Fruit fly (Drosophila melanogaster) whole organism, embryonic: ENCODE data around the gene mAChR-B.

Experiments used
- CG10431 ChIP-seq: fragments of 200-800 bp; sonication (Bioruptor generic); optimal IDR thresholded peaks from 3 replicates; lab custom pipeline; 2018; ENCODE audit warnings: missing biosample characterization, mild to moderate bottlenecking, missing genetic modification characterization
- CG11085 ChIP-seq: fragments of 200-800 bp; sonication (Bioruptor generic); IDR thresholded peaks from 2 replicates; pipeline ENCODE4 v1.3.6; 2022; ENCODE audit warnings: missing biosample characterization, missing genetic modification characterization
- CG15696 ChIP-seq: fragments of 200-800 bp; sonication (Bioruptor generic); optimal IDR thresholded peaks from 2 replicates; lab custom pipeline; 2019; ENCODE audit warnings: missing biosample characterization, mild to moderate bottlenecking, missing genetic modification characterization, moderate library complexity
- CG17359 ChIP-seq: fragments of 200-800 bp; sonication (Bioruptor generic); optimal IDR thresholded peaks from 3 replicates; lab custom pipeline; 2018; ENCODE audit warnings: missing biosample characterization, mild to moderate bottlenecking, missing genetic modification characterization, moderate library complexity
- CG17612 ChIP-seq: fragments of 200-800 bp; sonication (Bioruptor generic); IDR thresholded peaks from 2 replicates; pipeline ENCODE4 v1.3.6; 2022; ENCODE audit warnings: missing biosample characterization, missing genetic modification characterization
- CG1832 ChIP-seq: fragments of 200-800 bp; sonication (Bioruptor generic); optimal IDR thresholded peaks from 2 replicates; lab custom pipeline; 2017; ENCODE audit warnings: missing biosample characterization, mild to moderate bottlenecking, missing genetic modification characterization, inconsistent platforms
- CG18764 ChIP-seq: fragments of 200-800 bp; sonication (Bioruptor generic); optimal IDR thresholded peaks from 3 replicates; lab custom pipeline; 2016; ENCODE audit warnings: missing biosample characterization, missing genetic modification characterization
- CG2199 ChIP-seq: fragments of 200-800 bp; sonication (Bioruptor generic); IDR thresholded peaks from 3 replicates; pipeline ENCODE4 v1.3.6; 2022; ENCODE audit warnings: missing biosample characterization, missing genetic modification characterization
- CG2712 ChIP-seq: fragments of 200-800 bp; optimal IDR thresholded peaks from 3 replicates; lab custom pipeline; 2019; ENCODE audit warnings: missing biosample characterization, mild to moderate bottlenecking, missing genetic modification characterization, moderate library complexity
- CG30020 ChIP-seq: fragments of 200-800 bp; optimal IDR thresholded peaks from 2 replicates; lab custom pipeline; 2019; ENCODE audit warnings: missing biosample characterization, mild to moderate bottlenecking, missing genetic modification characterization, moderate library complexity
- CG3407 ChIP-seq: fragments of 200-800 bp; sonication (Bioruptor generic); optimal IDR thresholded peaks from 2 replicates; lab custom pipeline; 2018; ENCODE audit warnings: missing biosample characterization, mild to moderate bottlenecking, missing genetic modification characterization
- CG6272 ChIP-seq: fragments of 200-800 bp; sonication (Bioruptor generic); IDR thresholded peaks from 2 replicates; pipeline ENCODE4 v1.3.6; 2022; ENCODE audit warnings: missing biosample characterization, missing genetic modification characterization
- CG9609 ChIP-seq: fragments of 200-800 bp; sonication (Bioruptor generic); optimal IDR thresholded peaks from 3 replicates; lab custom pipeline; 2016; ENCODE audit warnings: missing biosample characterization, missing genetic modification characterization
- CoRest ChIP-seq: fragments of 200-800 bp; sonication (Bioruptor generic); optimal IDR thresholded peaks from 3 replicates; lab custom pipeline; 2018; ENCODE audit warnings: missing biosample characterization, mild to moderate bottlenecking, missing genetic modification characterization, moderate library complexity
- Dad ChIP-seq: fragments of 200-800 bp; sonication (Bioruptor generic); optimal IDR thresholded peaks from 3 replicates; lab custom pipeline; 2016; ENCODE audit warnings: missing biosample characterization, missing genetic modification characterization
- Doc2 ChIP-seq: fragments of 200-800 bp; sonication (Bioruptor generic); IDR thresholded peaks from 2 replicates; pipeline ENCODE4 v1.3.6; 2022; ENCODE audit warnings: missing biosample characterization, missing genetic modification characterization
- H15 ChIP-seq: fragments of 200-800 bp; sonication (Bioruptor generic); IDR thresholded peaks from 3 replicates; pipeline ENCODE4 v1.3.6; 2022; ENCODE audit warnings: missing biosample characterization, missing genetic modification characterization
- HHEX ChIP-seq: fragments of 200-800 bp; sonication (Bioruptor generic); optimal IDR thresholded peaks from 3 replicates; lab custom pipeline; 2017; ENCODE audit warnings: missing biosample characterization, mild to moderate bottlenecking, missing genetic modification characterization, missing genetic modification reagents
- Kr ChIP-seq: fragments of 200-800 bp; sonication (Bioruptor generic); optimal IDR thresholded peaks from 2 replicates; lab custom pipeline; 2017; ENCODE audit warnings: missing biosample characterization, mild to moderate bottlenecking, missing genetic modification characterization
- MTF-1 ChIP-seq: fragments of 200-800 bp; sonication (Bioruptor generic); optimal IDR thresholded peaks from 2 replicates; lab custom pipeline; 2018; ENCODE audit warnings: missing biosample characterization, mild to moderate bottlenecking, missing genetic modification characterization, borderline replicate concordance
- Meics ChIP-seq: fragments of 200-800 bp; sonication (Bioruptor generic); optimal IDR thresholded peaks from 2 replicates; lab custom pipeline; 2017; ENCODE audit warnings: missing biosample characterization, mild to moderate bottlenecking, missing genetic modification characterization
- NFAT ChIP-seq: fragments of 200-800 bp; sonication (Bioruptor generic); IDR thresholded peaks from 2 replicates; pipeline ENCODE4 v1.3.6; 2022; ENCODE audit warnings: missing biosample characterization, missing genetic modification characterization
- Poxn ChIP-seq: fragments of 200-800 bp; sonication (Bioruptor generic); IDR thresholded peaks from 2 replicates; pipeline ENCODE4 v1.3.6; 2022; ENCODE audit warnings: missing biosample characterization, missing genetic modification characterization
- Sin3A ChIP-seq: fragments of >200 bp; optimal IDR thresholded peaks from 2 replicates; lab custom pipeline; 2018
- Sox100B ChIP-seq: fragments of 200-800 bp; sonication (Bioruptor generic); optimal IDR thresholded peaks from 3 replicates; lab custom pipeline; 2018; ENCODE audit warnings: missing biosample characterization, mild to moderate bottlenecking, missing genetic modification characterization
- TFAM ChIP-seq: fragments of 200-800 bp; sonication (Bioruptor generic); optimal IDR thresholded peaks from 2 replicates; lab custom pipeline; 2017; ENCODE audit warnings: missing biosample characterization, missing genetic modification characterization, inconsistent platforms
- Trl ChIP-seq, 3 experiments: fragments of >200 bp in 2 of 3; fragments of 200-800 bp in 1 of 3; sonication (Bioruptor generic) in 1 of 3; optimal IDR thresholded peaks; 2 replicates in 1 of 3; 3 replicates in 2 of 3; lab custom pipeline; 2016 to 2017; ENCODE audit warnings: missing biosample characterization in 1 of 3, missing genetic modification characterization in 1 of 3
- Usf ChIP-seq: fragments of 200-800 bp; sonication (Bioruptor generic); optimal IDR thresholded peaks from 2 replicates; lab custom pipeline; 2017; ENCODE audit warnings: missing genotype, missing biosample characterization, missing genetic modification characterization
- bsh ChIP-seq, 2 experiments: fragments of 200-800 bp; sonication (Bioruptor generic); optimal IDR thresholded peaks; 2 replicates each; lab custom pipeline; 2017 to 2018; ENCODE audit warnings: mild to moderate bottlenecking in 2 of 2, missing biosample characterization in 2 of 2, missing genetic modification characterization in 2 of 2, moderate library complexity in 1 of 2
- cas ChIP-seq: fragments of 200-800 bp; sonication (Bioruptor generic); IDR thresholded peaks from 2 replicates; pipeline ENCODE4 v1.3.6; 2022; ENCODE audit warnings: missing biosample characterization, missing genetic modification characterization
- ci ChIP-seq: fragments of 200-800 bp; sonication (Bioruptor generic); IDR thresholded peaks from 3 replicates; pipeline ENCODE4 v1.3.6; 2022; ENCODE audit warnings: missing biosample characterization, missing genetic modification characterization
- disco-r ChIP-seq: fragments of 200-800 bp; sonication (Bioruptor generic); optimal IDR thresholded peaks from 2 replicates; lab custom pipeline; 2016; ENCODE audit warnings: missing biosample characterization, missing genetic modification characterization
- dpn ChIP-seq, 2 experiments: fragments of 200-800 bp; sonication (Bioruptor generic); optimal IDR thresholded peaks; 3 replicates each; lab custom pipeline; 2016; ENCODE audit warnings: missing biosample characterization in 2 of 2, missing genetic modification characterization in 2 of 2
- gcm2 ChIP-seq: fragments of 200-800 bp; sonication (Bioruptor generic); optimal IDR thresholded peaks from 2 replicates; lab custom pipeline; 2016; ENCODE audit warnings: missing biosample characterization, missing genetic modification characterization
- grn ChIP-seq: fragments of 200-800 bp; sonication (Bioruptor generic); optimal IDR thresholded peaks from 3 replicates; lab custom pipeline; 2017; ENCODE audit warnings: missing biosample characterization, missing genetic modification characterization
- hbn ChIP-seq: fragments of 200-800 bp; sonication (Bioruptor generic); IDR thresholded peaks from 2 replicates; pipeline ENCODE4 v1.3.6; 2022; ENCODE audit warnings: missing biosample characterization, missing genetic modification characterization; ENCODE audit not compliant: partially characterized antibody
- pho ChIP-seq: fragments of 200-800 bp; sonication (Bioruptor generic); optimal IDR thresholded peaks from 2 replicates; lab custom pipeline; 2016; ENCODE audit warnings: missing biosample characterization, missing genetic modification characterization
- prd ChIP-seq, 3 experiments: fragments of >200 bp in 2 of 3; fragments of 200-800 bp in 1 of 3; sonication (Bioruptor generic) in 1 of 3; optimal IDR thresholded peaks in 2 of 3; IDR thresholded peaks in 1 of 3; 2 replicates in 2 of 3; 3 replicates in 1 of 3; pipeline versions ENCODE4 v1.3.6 to Lab custom; 2017 to 2022; ENCODE audit warnings: missing biosample characterization in 1 of 3, missing genetic modification characterization in 1 of 3
- ranshi ChIP-seq: fragments of 200-800 bp; sonication (Bioruptor generic); IDR thresholded peaks from 2 replicates; pipeline ENCODE4 v1.3.6; 2022; ENCODE audit warnings: missing biosample characterization, missing genetic modification characterization
- salm ChIP-seq: fragments of 200-800 bp; sonication (Bioruptor generic); optimal IDR thresholded peaks from 2 replicates; lab custom pipeline; 2018; ENCODE audit warnings: missing biosample characterization, mild to moderate bottlenecking, missing genetic modification characterization
- seq ChIP-seq: fragments of 200-800 bp; sonication (Bioruptor generic); IDR thresholded peaks from 2 replicates; pipeline ENCODE4 v1.3.6; 2022; ENCODE audit warnings: missing biosample characterization, missing genetic modification characterization
- slbo ChIP-seq: fragments of 200-800 bp; sonication (Bioruptor generic); IDR thresholded peaks from 2 replicates; pipeline ENCODE4 v1.3.6; 2022; ENCODE audit warnings: missing biosample characterization, missing genetic modification characterization
- stwl ChIP-seq: fragments of 200-800 bp; sonication (Bioruptor generic); optimal IDR thresholded peaks from 3 replicates; lab custom pipeline; 2018; ENCODE audit warnings: missing biosample characterization, mild to moderate bottlenecking, missing genetic modification characterization, moderate library complexity
- toy ChIP-seq: fragments of 200-800 bp; sonication (Bioruptor generic); IDR thresholded peaks from 2 replicates; pipeline ENCODE4 v1.3.6; 2022; ENCODE audit warnings: missing biosample characterization, missing genetic modification characterization
- tup ChIP-seq: fragments of 200-800 bp; sonication (Bioruptor generic); optimal IDR thresholded peaks from 2 replicates; lab custom pipeline; 2016; ENCODE audit warnings: missing biosample characterization, mild to moderate bottlenecking, missing genetic modification characterization, moderate library complexity
- vfl ChIP-seq: fragments of 200-800 bp; sonication (Bioruptor generic); optimal IDR thresholded peaks from 2 replicates; lab custom pipeline; 2016; ENCODE audit warnings: missing biosample characterization, missing genetic modification characterization
- zen ChIP-seq: fragments of 200-800 bp; sonication (Bioruptor generic); optimal IDR thresholded peaks from 3 replicates; lab custom pipeline; 2018; ENCODE audit warnings: missing biosample characterization, mild to moderate bottlenecking, missing genetic modification characterization, moderate library complexity
- zfh1 ChIP-seq: fragments of 200-800 bp; sonication (Bioruptor generic); IDR thresholded peaks from 3 replicates; pipeline ENCODE4 v1.3.6; 2022; ENCODE audit warnings: missing biosample characterization, missing genetic modification characterization

mAChR-B gene

DNA sequence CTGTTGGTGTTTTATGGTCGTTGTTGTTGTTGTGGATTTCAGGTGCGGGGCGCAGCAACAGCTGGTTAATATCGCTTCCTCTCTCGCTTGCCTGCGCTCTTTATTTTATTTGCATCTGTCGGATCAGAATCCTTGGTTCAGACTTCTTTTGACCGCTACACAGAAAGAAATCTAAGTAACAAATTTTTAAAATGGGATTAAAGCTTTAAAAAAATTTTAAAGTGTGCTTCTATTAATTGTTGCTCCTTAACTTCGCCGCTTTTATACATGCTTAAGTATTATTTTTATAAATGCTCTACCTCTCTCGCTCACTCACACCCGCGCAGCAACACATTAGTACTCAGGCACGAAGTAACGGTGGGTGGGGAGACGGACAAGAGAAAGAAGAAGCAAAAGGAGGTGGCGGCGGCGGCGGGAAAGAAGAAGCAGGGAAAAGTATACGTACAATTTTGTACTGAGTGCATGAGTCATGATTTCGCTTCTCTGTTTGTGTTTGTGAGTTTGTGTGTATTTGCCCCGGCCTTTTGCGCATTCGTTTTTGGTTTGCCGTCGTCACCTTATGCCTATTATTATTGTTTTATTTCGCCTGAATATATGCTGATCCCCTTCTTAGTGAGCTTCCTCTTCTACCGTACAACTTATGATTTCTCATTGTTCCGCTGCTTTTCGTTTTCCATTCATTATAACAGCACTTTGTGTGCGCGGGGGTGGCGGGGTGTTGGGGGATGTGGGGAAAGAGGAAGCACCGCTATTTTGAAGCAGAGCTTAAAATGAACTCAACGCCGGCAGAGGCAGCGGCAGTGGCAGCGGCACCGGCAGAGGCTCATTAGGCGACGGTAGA, 55.0 kb downstream of the mAChR-B start (continued):
- TF ChIP-seq bsh (GFP tag; optimal IDR thresholded peaks at IDR 0.05; lab: Kevin White, UChicago) (peak; percentile 71 to 85), gcm2 (GFP tag; lab: Kevin White, UChicago) (peak; percentile 53), TFAM (GFP tag; lab: Kevin White, UChicago) (no peak), ranshi (GFP tag; lab: Robert Waterston, UW) (peak; percentile 78), CG2712 (peak; percentile 80), HHEX (GFP tag; lab: Kevin White, UChicago) (peak; percentile 84), toy (GFP tag; lab: Robert Waterston, UW) (0 out of 2 replicates have a peak, but pooled peaks have one; percentile 25), stwl (tag; lab: Kevin White, UChicago) (peak; percentile 38), zen (peak; percentile 92), Sox100B (GFP tag; lab: Kevin White, UChicago) (peak; percentile 77), seq (GFP tag; lab: Robert Waterston, UW) (peak; percentile 80), CG11085 (GFP tag; lab: Robert Waterston, UW) (peak; percentile 55; the same call in 1 of the 2 replicates), disco-r (peak; percentile 54), Sin3A (no peak), Usf (GFP tag; lab: Kevin White, UChicago) (peak; percentile 47), pho (GFP tag; lab: Kevin White, UChicago) (peak; percentile 82), CoRest (tag; lab: Kevin White, UChicago) (peak; percentile 79), CG17359 (tag; lab: Kevin White, UChicago) (peak; percentile 89), Kr (GFP tag; lab: Kevin White, UChicago) (no peak), hbn (GFP tag; lab: Robert Waterston, UW) (no peak), vfl (GFP tag; lab: Kevin White, UChicago) (peak; percentile 81), Doc2 (GFP tag; lab: Robert Waterston, UW) (no peak), CG18764 (GFP tag; lab: Kevin White, UChicago) (peak; percentile 51), tup (GFP tag; lab: Kevin White, UChicago) (peak; percentile 74), CG15696 (tag; lab: Kevin White, UChicago) (peak; percentile 84), NFAT (GFP tag; lab: Robert Waterston, UW) (0 out of 2 replicates have a peak, but pooled peaks have one; percentile 26), Poxn (GFP tag; lab: Robert Waterston, UW) (peak; percentile 52; the same call in 1 of the 2 replicates), ci (GFP tag; lab: Robert Waterston, UW) (peak; percentile 89), CG30020 (tag; lab: Kevin White, UChicago) (peak; percentile 21), CG17612 (GFP tag; lab: Robert Waterston, UW) (no peak), Meics (peak; percentile 83), zfh1 (GFP tag; lab: Robert Waterston, UW) (peak; percentile 85), salm (tag; lab: Kevin White, UChicago) (peak; percentile 70), CG2199 (no peak), H15 (GFP tag; lab: Robert Waterston, UW) (peak; percentile 71), CG6272 (GFP tag; lab: Robert Waterston, UW) (peak; percentile 60), grn (peak; percentile 71), slbo (GFP tag; lab: Robert Waterston, UW) (peak; percentile 80), prd (optimal IDR thresholded peaks at IDR 0.05; lab: Kevin White, UChicago) (no peak), prd (GFP tag; IDR thresholded peaks at IDR 0.05; lab: Robert Waterston, UW) (peak; percentile 92), CG3407 (GFP tag; lab: Kevin White, UChicago) (peak; percentile 62), MTF-1 (peak; percentile 54), Dad (peak; percentile 84), CG1832 (GFP tag; lab: Kevin White, UChicago) (peak; percentile 34), dpn (GFP tag; optimal IDR thresholded peaks at IDR 0.05; lab: Kevin White, UChicago) (peak; percentile 77 to 88), Trl (optimal IDR thresholded peaks at IDR 0.05; lab: Kevin White, UChicago) (peak in 1 of 2 experiments; percentile 5), Trl (GFP tag; optimal IDR thresholded peaks at IDR 0.05; lab: Kevin White, UChicago) (peak; percentile 71), CG10431 (GFP tag; lab: Kevin White, UChicago) (no peak), CG9609 (GFP tag; lab: Kevin White, UChicago) (peak; percentile 74), cas (GFP tag; lab: Robert Waterston, UW) (peak; percentile 60; the same call in 1 of the 2 replicates)
